Worm (Caenorhabditis elegans): ENCODE results near the gene eef-1B.1.

ce11 chrIII:8016438-8016837, 43.3 kb upstream of the eef-1B.1 start, which contains the start of gene F44B9.5:
- no peak for TF ChIP-seq egrh-3 (GFP tag; IDR thresholded peaks at IDR 0.05)
- no peak for TF ChIP-seq K12H6.12 (tag; optimal IDR thresholded peaks at IDR 0.05)
